Worm (Caenorhabditis elegans) whole organism, midembryonic: ENCODE results near the gene nlp-25.

Experiments used
- cog-1 ChIP-seq: sonication (generic microtip); optimal IDR thresholded peaks from 2 replicates; lab custom pipeline; 2016; ENCODE audit warnings: missing genetic modification characterization, missing compliant biosample characterization
- flt-1 ChIP-seq: fragments of 200-800 bp; sonication (Bioruptor generic); IDR thresholded peaks from 2 replicates; pipeline ENCODE4 v1.3.6; 2022; ENCODE audit warnings: missing genetic modification characterization, missing compliant biosample characterization
- tab-1 ChIP-seq: fragments of 200-800 bp; sonication (Bioruptor generic); IDR thresholded peaks from 2 replicates; pipeline ENCODE4 v1.3.6; 2022; ENCODE audit warnings: missing genetic modification characterization, missing compliant biosample characterization
- ztf-23 ChIP-seq: fragments of 200-800 bp; sonication (Bioruptor generic); IDR thresholded peaks from 2 replicates; pipeline ENCODE4 v1.3.6; 2022; ENCODE audit warnings: missing genetic modification reagents, missing genetic modification characterization, missing compliant biosample characterization

DNA sequence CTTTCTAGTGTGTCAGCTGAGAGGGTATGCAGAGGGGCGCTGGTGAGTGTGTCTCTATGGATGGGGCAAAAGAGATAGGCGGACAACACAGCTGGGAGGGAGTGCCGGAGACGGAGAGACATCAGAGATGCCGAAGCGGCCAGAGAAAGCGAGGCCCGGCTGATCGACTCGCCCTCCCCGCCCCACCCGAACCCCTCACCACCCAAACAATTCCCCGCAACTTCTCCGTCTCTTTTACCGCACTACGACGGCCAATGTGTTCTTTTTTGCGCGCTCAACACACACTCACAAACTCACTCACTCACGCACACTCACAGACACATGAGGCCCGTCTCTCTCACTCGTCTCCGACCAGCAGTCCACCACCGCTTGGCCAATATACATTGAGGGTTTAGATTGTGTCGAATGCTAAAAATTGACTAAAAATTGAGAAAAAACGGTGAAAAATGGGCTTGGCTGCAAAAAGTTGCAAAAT lies 16.5 kb downstream of the nlp-25 start, which contains the start of gene Y43F8C.3:
- TF ChIP-seq tab-1 (GFP tag; lab: Robert Waterston, UW) (no peak), cog-1 (tag; lab: Kevin White, UChicago) (no peak), flt-1 (GFP tag; lab: Robert Waterston, UW) (peak; percentile 52; the same call in 1 of the 2 replicates), ztf-23 (GFP tag; lab: Robert Waterston, UW) (no peak)
